Fruit fly (Drosophila melanogaster): ENCODE data around the gene yem.

The yem gene

dm6 chr3R:29087302-29087782, 35.3 kb downstream of the yem start (continued):
- peak; percentile 29 for TF ChIP-seq CG6254 (GFP tag; optimal IDR thresholded peaks at IDR 0.05)
- peak; percentile 52 for TF ChIP-seq CG7987 (GFP tag; optimal IDR thresholded peaks at IDR 0.05)
- peak; percentile 0 for TF ChIP-seq CG4707 (GFP tag; optimal IDR thresholded peaks at IDR 0.05)
- TF ChIP-seq trem (tag; optimal IDR thresholded peaks at IDR 0.05) = peak; percentile 36
- TF ChIP-seq CG9437 (GFP tag; optimal IDR thresholded peaks at IDR 0.05) = peak; percentile 37

- peak; percentile 73 for TF ChIP-seq CG15479 (GFP tag; optimal IDR thresholded peaks at IDR 0.05)
- no peak for TF ChIP-seq MBD-R2 (GFP tag; IDR thresholded peaks at IDR 0.05)
- TF ChIP-seq pb (GFP tag; optimal IDR thresholded peaks at IDR 0.05) = no peak
- no peak for TF ChIP-seq CG16863 (GFP tag; optimal IDR thresholded peaks at IDR 0.05)
- no peak for TF ChIP-seq CG8478 (optimal IDR thresholded peaks at IDR 0.05)
- peak; percentile 35; the same call in 1 of the 2 replicates for TF ChIP-seq Awh (GFP tag; IDR thresholded peaks at IDR 0.05)
- TF ChIP-seq eve (GFP tag; optimal IDR thresholded peaks at IDR 0.05) = peak in 1 of 2 experiments; percentile 11
- no peak for TF ChIP-seq CG11247 (GFP tag; IDR thresholded peaks at IDR 0.05)
- no peak for TF ChIP-seq CG14441 (GFP tag; IDR thresholded peaks at IDR 0.05)
- peak; percentile 31 for TF ChIP-seq CG5180 (GFP tag; optimal IDR thresholded peaks at IDR 0.05)
- no peak for TF ChIP-seq luna (GFP tag; optimal IDR thresholded peaks at IDR 0.05)
- no peak for TF ChIP-seq sqz (GFP tag; optimal IDR thresholded peaks at IDR 0.05)
- no peak for TF ChIP-seq CoRest (tag; optimal IDR thresholded peaks at IDR 0.05)
- TF ChIP-seq emc (GFP tag; optimal IDR thresholded peaks at IDR 0.05) = no peak
- no peak for TF ChIP-seq dysf (GFP tag; IDR thresholded peaks at IDR 0.05)
- TF ChIP-seq CG11723 (GFP tag; optimal IDR thresholded peaks at IDR 0.05) = no peak
- no peak for TF ChIP-seq ERR (GFP tag; optimal IDR thresholded peaks at IDR 0.05)
- TF ChIP-seq sna (GFP tag; IDR thresholded peaks at IDR 0.05; ENCODE audit: partially characterized antibody) = no peak
- TF ChIP-seq maf-S (GFP tag; optimal IDR thresholded peaks at IDR 0.05) = no peak
- TF ChIP-seq HLHmδ (GFP tag; optimal IDR thresholded peaks at IDR 0.05) = peak; percentile 36
- no peak for TF ChIP-seq pita (GFP tag; optimal IDR thresholded peaks at IDR 0.05)
- TF ChIP-seq Fer2 (tag; optimal IDR thresholded peaks at IDR 0.05) = no peak
- peak; percentile 71; the same call in 2 of the 3 replicates for TF ChIP-seq z (GFP tag; IDR thresholded peaks at IDR 0.05)
- TF ChIP-seq CG4282 (GFP tag; optimal IDR thresholded peaks at IDR 0.05) = no peak
- no peak for TF ChIP-seq CG3065 (GFP tag; optimal IDR thresholded peaks at IDR 0.05)
- no peak for TF ChIP-seq BEAF-32 (GFP tag; optimal IDR thresholded peaks at IDR 0.05)
- TF ChIP-seq CG8281 (tag; optimal IDR thresholded peaks at IDR 0.05) = no peak
- TF ChIP-seq Nf-YA (GFP tag; IDR thresholded peaks at IDR 0.05) = no peak
- TF ChIP-seq fru (optimal IDR thresholded peaks at IDR 0.05) = no peak
- no peak for TF ChIP-seq Dip2 (GFP tag; IDR thresholded peaks at IDR 0.05)
- no peak for TF ChIP-seq CG15011 (GFP tag; optimal IDR thresholded peaks at IDR 0.05)
- no peak for TF ChIP-seq CG9797 (GFP tag; optimal IDR thresholded peaks at IDR 0.05)
- peak; percentile 46 for TF ChIP-seq zen (tag; optimal IDR thresholded peaks at IDR 0.05)
- peak in 1 of 2 experiments; percentile 59 for TF ChIP-seq tll (GFP tag; optimal IDR thresholded peaks at IDR 0.05)
- peak; percentile 20; the same call in 1 of the 3 replicates for TF ChIP-seq otp (GFP tag; IDR thresholded peaks at IDR 0.05)
- peak; percentile 66 for TF ChIP-seq sens (GFP tag)
- no peak for TF ChIP-seq CG6854 (GFP tag; optimal IDR thresholded peaks at IDR 0.05)
- no peak for TF ChIP-seq Jarid2 (GFP tag; optimal IDR thresholded peaks at IDR 0.05)
- TF ChIP-seq twi (tag; optimal IDR thresholded peaks at IDR 0.05) = peak; percentile 28
- TF ChIP-seq ewg (GFP tag; optimal IDR thresholded peaks at IDR 0.05) = no peak
- TF ChIP-seq cad (GFP tag; optimal IDR thresholded peaks at IDR 0.05) = no peak
- TF ChIP-seq bab2 (GFP tag; optimal IDR thresholded peaks at IDR 0.05) = no peak
- peak; percentile 51; the same call in 1 of the 4 replicates for TF ChIP-seq chinmo (GFP tag; IDR thresholded peaks at IDR 0.05; ENCODE audit: partially characterized antibody)
- no peak for TF ChIP-seq CG17829 (tag; optimal IDR thresholded peaks at IDR 0.05)
- TF ChIP-seq CG12744 (GFP tag; optimal IDR thresholded peaks at IDR 0.05) = no peak
Observed at dm6 chr3R:29086896-29087295, 35.8 kb downstream of the yem start.

Data from whole organism, embryonic.